Worm (Caenorhabditis elegans): Measurements from ENCODE around the gene F41C3.8.
A peak's percentile ranks its signal among the peaks of the same experiment; 100 is the strongest.

F41C3.8 gene

ce11 chrII:4672584-4673110 lies 43.2 kb upstream of the F41C3.8 start, which contains the start of the genes clec-140 and hmg-11:
clec-140 (plus strand) TSS chrII:4673060.
hmg-11 (plus strand) TSS chrII:4673085.
- TF ChIP-seq attf-6 (GFP tag; IDR thresholded peaks at IDR 0.05) (no peak), unc-130 (GFP tag; optimal IDR thresholded peaks at IDR 0.05) (no peak), zfh-2 (GFP tag; conservative IDR thresholded peaks at IDR 0.05) (0 out of 2 replicates have a peak, but pooled peaks have one; percentile 31), egl-44 (GFP tag; IDR thresholded peaks at IDR 0.05) (0 out of 2 replicates have a peak, but pooled peaks have one; percentile 33), nhr-179 (tag; optimal IDR thresholded peaks at IDR 0.05) (no peak), dox-1 (GFP tag; IDR thresholded peaks at IDR 0.05) (peak; percentile 66), ztf-6 (GFP tag; IDR thresholded peaks at IDR 0.05) (no peak), die-1 (tag; optimal IDR thresholded peaks at IDR 0.05) (peak; percentile 7), dpl-1 (GFP tag; optimal IDR thresholded peaks at IDR 0.05) (no peak), ztf-28 (GFP tag; IDR thresholded peaks at IDR 0.05) (no peak), nhr-80 (tag; optimal IDR thresholded peaks at IDR 0.05) (peak; percentile 77), tlf-1 (GFP tag; optimal IDR thresholded peaks at IDR 0.05) (no peak), hsf-1 (GFP tag; IDR thresholded peaks at IDR 0.05) (no peak), F33H1.4 (GFP tag; IDR thresholded peaks at IDR 0.05) (no peak), madf-3 (GFP tag; IDR thresholded peaks at IDR 0.05) (0 out of 2 replicates have a peak, but pooled peaks have one; percentile 29), ztf-18 (tag; optimal IDR thresholded peaks at IDR 0.05) (no peak), aptf-2 (GFP tag; conservative IDR thresholded peaks at IDR 0.05) (no peak), attf-3 (GFP tag; conservative IDR thresholded peaks at IDR 0.05) (0 out of 2 replicates have a peak, but pooled peaks have one; percentile 25), attf-5 (GFP tag; optimal IDR thresholded peaks at IDR 0.05) (peak; percentile 70), F57A8.1 (GFP tag; optimal IDR thresholded peaks at IDR 0.05) (no peak), nfya-1 (tag; optimal IDR thresholded peaks at IDR 0.05; ENCODE audit: borderline replicate concordance, insufficient read depth) (no peak), mcd-1 (GFP tag; IDR thresholded peaks at IDR 0.05) (0 out of 2 replicates have a peak, but pooled peaks have one; percentile 33), sptf-2 (GFP tag; optimal IDR thresholded peaks at IDR 0.05) (no peak)

- peak; percentile 64 for TF ChIP-seq zfh-2 (GFP tag; conservative IDR thresholded peaks at IDR 0.05)
- TF ChIP-seq C17E4.6 (GFP tag; IDR thresholded peaks at IDR 0.05) = no peak
These were observed 42.6 kb upstream of the F41C3.8 start for ce11 chrII:4673242-4673641.

ce11 chrII:4673670-4674069 lies 42.2 kb upstream of the F41C3.8 start:
- no peak for TF ChIP-seq let-526 (GFP tag; IDR thresholded peaks at IDR 0.05)
- no peak for TF ChIP-seq snpc-4 (GFP tag; optimal IDR thresholded peaks at IDR 0.05)
- TF ChIP-seq snpc-4 (tag; optimal IDR thresholded peaks at IDR 0.05) = no peak
- TF ChIP-seq zim-3 (tag; optimal IDR thresholded peaks at IDR 0.05) = no peak
- no peak for TF ChIP-seq somi-1 (GFP tag; optimal IDR thresholded peaks at IDR 0.05)
- TF ChIP-seq attf-6 (GFP tag; IDR thresholded peaks at IDR 0.05) = no peak
- TF ChIP-seq ztf-25 (GFP tag; IDR thresholded peaks at IDR 0.05) = no peak
- no peak for TF ChIP-seq lsl-1 (GFP tag; optimal IDR thresholded peaks at IDR 0.05)
- no peak for TF ChIP-seq ceh-27 (GFP tag; optimal IDR thresholded peaks at IDR 0.05)
- no peak for TF ChIP-seq ceh-100 (GFP tag; IDR thresholded peaks at IDR 0.05)
- TF ChIP-seq F37B4.10 (GFP tag; IDR thresholded peaks at IDR 0.05) = no peak
- TF ChIP-seq D2030.7 (GFP tag; IDR thresholded peaks at IDR 0.05) = no peak
- TF ChIP-seq akir-1 (GFP tag; optimal IDR thresholded peaks at IDR 0.05) = no peak
